Worm (Caenorhabditis elegans): ENCODE data around the gene spat-3.

Gene spat-3

ce11 chrX:4605828-4606227 is at the start of gene spat-3:
spat-3 (minus strand) TSS chrX:4605928.
- TF ChIP-seq ham-2 (GFP tag; optimal IDR thresholded peaks at IDR 0.05) (no peak), unc-62 (GFP tag; optimal IDR thresholded peaks at IDR 0.05) (no peak), bed-3 (GFP tag; optimal IDR thresholded peaks at IDR 0.05) (no peak), nhr-28 (tag; optimal IDR thresholded peaks at IDR 0.05) (no peak), drap-1 (GFP tag; optimal IDR thresholded peaks at IDR 0.05) (no peak)

ce11 chrX:4654057-4654456 is 48.3 kb upstream of the spat-3 start, which contains the start of gene ceh-1:
ceh-1 (minus strand) TSS chrX:4654157.
- TF ChIP-seq ham-2 (GFP tag; optimal IDR thresholded peaks at IDR 0.05): no peak
- no peak for TF ChIP-seq cnd-1 (tag; optimal IDR thresholded peaks at IDR 0.05)
- TF ChIP-seq M03D4.4 (tag; optimal IDR thresholded peaks at IDR 0.05): no peak
- no peak for TF ChIP-seq nhr-28 (tag; optimal IDR thresholded peaks at IDR 0.05)
- no peak for TF ChIP-seq lin-13 (tag; optimal IDR thresholded peaks at IDR 0.05)
- TF ChIP-seq sem-2 (GFP tag; optimal IDR thresholded peaks at IDR 0.05): no peak
- TF ChIP-seq tbx-8 (GFP tag; optimal IDR thresholded peaks at IDR 0.05): no peak
- no peak for TF ChIP-seq sptf-1 (tag; optimal IDR thresholded peaks at IDR 0.05)
- no peak for TF ChIP-seq zip-8 (tag; optimal IDR thresholded peaks at IDR 0.05)
- no peak for TF ChIP-seq mls-2 (tag; optimal IDR thresholded peaks at IDR 0.05)
- no peak for TF ChIP-seq lsy-2 (tag; optimal IDR thresholded peaks at IDR 0.05)
- no peak for TF ChIP-seq unc-120 (tag; optimal IDR thresholded peaks at IDR 0.05; ENCODE audit: poor library complexity, severe bottlenecking)

DNA sequence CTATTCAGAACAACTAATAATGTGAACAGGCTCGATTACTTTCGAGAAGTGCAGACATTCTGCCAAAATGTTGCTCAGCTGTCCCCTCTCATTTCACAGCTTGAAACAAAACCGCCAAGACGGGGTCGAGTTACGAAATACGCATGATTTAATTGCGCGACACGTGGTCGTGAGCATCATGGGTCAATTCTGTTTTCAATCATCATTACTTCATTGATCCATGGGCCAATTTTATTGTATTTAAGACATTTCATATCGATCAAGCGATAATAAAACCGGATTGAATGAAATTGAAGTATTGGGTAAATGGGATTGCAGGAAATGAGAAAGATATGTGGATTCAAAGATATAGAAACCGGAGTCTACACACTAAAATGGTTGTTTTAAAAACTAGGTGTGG is 47.2 kb upstream of the spat-3 start:
- TF ChIP-seq blmp-1 (tag; optimal IDR thresholded peaks at IDR 0.05) (no peak), lin-13 (tag; optimal IDR thresholded peaks at IDR 0.05) (no peak), zip-8 (tag; optimal IDR thresholded peaks at IDR 0.05) (no peak), drap-1 (GFP tag; optimal IDR thresholded peaks at IDR 0.05) (no peak), ces-1 (GFP tag; optimal IDR thresholded peaks at IDR 0.05) (no peak), nhr-2 (tag; optimal IDR thresholded peaks at IDR 0.05) (no peak), mep-1 (tag; optimal IDR thresholded peaks at IDR 0.05) (no peak), pha-4 (tag; optimal IDR thresholded peaks at IDR 0.05) (no peak), sem-2 (GFP tag; optimal IDR thresholded peaks at IDR 0.05) (no peak), elt-3 (tag; optimal IDR thresholded peaks at IDR 0.05) (no peak)

DNA sequence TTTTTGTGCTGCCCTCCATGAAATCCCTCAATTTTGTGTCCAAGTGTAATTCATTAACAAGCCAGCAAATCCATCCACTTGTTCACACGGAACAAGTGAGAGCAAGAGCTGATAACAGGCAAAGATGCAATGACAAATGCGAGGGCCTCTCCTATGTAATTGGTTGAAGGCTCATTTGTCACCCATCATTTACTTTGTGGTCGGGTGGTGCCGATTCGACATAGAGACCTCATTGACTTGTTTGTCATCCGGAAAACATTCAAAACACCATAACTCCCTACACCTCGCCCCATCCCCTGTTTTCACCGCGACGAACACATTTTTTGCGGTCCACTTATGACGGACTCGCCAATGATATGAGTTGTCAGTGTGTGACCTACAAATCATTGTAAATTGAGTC is 45.7 kb upstream of the spat-3 start:
- TF ChIP-seq mab-5 (tag; optimal IDR thresholded peaks at IDR 0.05) (no peak), unc-120 (tag; optimal IDR thresholded peaks at IDR 0.05; ENCODE audit: poor library complexity, severe bottlenecking) (no peak), tbx-8 (GFP tag; optimal IDR thresholded peaks at IDR 0.05) (no peak), nhr-2 (tag; optimal IDR thresholded peaks at IDR 0.05) (no peak), M03D4.4 (tag; optimal IDR thresholded peaks at IDR 0.05) (no peak), ztf-11 (tag; optimal IDR thresholded peaks at IDR 0.05) (no peak), flh-1 (GFP tag; optimal IDR thresholded peaks at IDR 0.05) (no peak), ham-2 (GFP tag; optimal IDR thresholded peaks at IDR 0.05) (no peak), bed-3 (GFP tag; optimal IDR thresholded peaks at IDR 0.05) (no peak), nhr-76 (tag; optimal IDR thresholded peaks at IDR 0.05) (no peak), unc-39 (tag; optimal IDR thresholded peaks at IDR 0.05) (no peak), nhr-237 (tag; optimal IDR thresholded peaks at IDR 0.05) (no peak), cnd-1 (tag; optimal IDR thresholded peaks at IDR 0.05) (no peak), nhr-12 (tag; optimal IDR thresholded peaks at IDR 0.05) (no peak), ceh-43 (GFP tag; optimal IDR thresholded peaks at IDR 0.05) (no peak), ceh-83 (GFP tag; optimal IDR thresholded peaks at IDR 0.05) (no peak), sptf-1 (tag; optimal IDR thresholded peaks at IDR 0.05) (no peak), lin-13 (tag; optimal IDR thresholded peaks at IDR 0.05) (no peak), lin-32 (GFP tag; optimal IDR thresholded peaks at IDR 0.05) (no peak), ceh-39 (tag; optimal IDR thresholded peaks at IDR 0.05) (no peak)

DNA sequence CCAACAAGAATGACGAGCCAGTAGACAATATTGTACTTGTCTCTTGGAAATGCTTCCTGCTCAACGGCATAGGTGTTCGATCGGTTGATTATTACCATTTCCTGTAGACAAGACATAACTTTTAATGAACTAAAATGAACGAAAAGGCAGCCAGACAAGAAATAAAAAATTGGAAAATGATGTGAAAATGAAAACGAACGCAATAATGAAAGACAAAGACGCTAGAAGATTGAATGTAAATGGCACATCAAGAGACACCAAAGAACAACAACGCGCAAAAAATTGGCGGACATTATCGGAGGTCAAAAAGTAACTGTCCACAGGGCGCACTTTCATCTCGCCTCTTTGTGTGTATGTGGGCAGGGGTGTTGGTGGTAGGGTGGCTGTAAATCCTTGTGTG is 43.4 kb upstream of the spat-3 start, which contains the start of gene ent-5:
TSS of gene ent-5 (minus strand) at position 101 of the 400 bp plus-strand sequence.
- no peak for TF ChIP-seq nhr-76 (tag; optimal IDR thresholded peaks at IDR 0.05)
- TF ChIP-seq lin-13 (tag; optimal IDR thresholded peaks at IDR 0.05): no peak
- no peak for TF ChIP-seq blmp-1 (tag; optimal IDR thresholded peaks at IDR 0.05)
- no peak for TF ChIP-seq ceh-43 (GFP tag; optimal IDR thresholded peaks at IDR 0.05)
- TF ChIP-seq sptf-1 (tag; optimal IDR thresholded peaks at IDR 0.05): no peak
- TF ChIP-seq lin-32 (GFP tag; optimal IDR thresholded peaks at IDR 0.05): no peak
- no peak for TF ChIP-seq nhr-237 (tag; optimal IDR thresholded peaks at IDR 0.05)
- no peak for TF ChIP-seq elt-3 (tag; optimal IDR thresholded peaks at IDR 0.05)
- TF ChIP-seq lsy-2 (tag; optimal IDR thresholded peaks at IDR 0.05): no peak
- no peak for TF ChIP-seq nhr-28 (tag; optimal IDR thresholded peaks at IDR 0.05)
- TF ChIP-seq ceh-83 (GFP tag; optimal IDR thresholded peaks at IDR 0.05): no peak
- no peak for TF ChIP-seq snpc-4 (tag; optimal IDR thresholded peaks at IDR 0.05)
- TF ChIP-seq mls-2 (tag; optimal IDR thresholded peaks at IDR 0.05): no peak
- TF ChIP-seq mab-5 (tag; optimal IDR thresholded peaks at IDR 0.05): no peak
- TF ChIP-seq unc-39 (tag; optimal IDR thresholded peaks at IDR 0.05): no peak
